Worm (Caenorhabditis elegans): ENCODE results near the gene Y51A2B.4.

The Y51A2B.4 gene

DNA sequence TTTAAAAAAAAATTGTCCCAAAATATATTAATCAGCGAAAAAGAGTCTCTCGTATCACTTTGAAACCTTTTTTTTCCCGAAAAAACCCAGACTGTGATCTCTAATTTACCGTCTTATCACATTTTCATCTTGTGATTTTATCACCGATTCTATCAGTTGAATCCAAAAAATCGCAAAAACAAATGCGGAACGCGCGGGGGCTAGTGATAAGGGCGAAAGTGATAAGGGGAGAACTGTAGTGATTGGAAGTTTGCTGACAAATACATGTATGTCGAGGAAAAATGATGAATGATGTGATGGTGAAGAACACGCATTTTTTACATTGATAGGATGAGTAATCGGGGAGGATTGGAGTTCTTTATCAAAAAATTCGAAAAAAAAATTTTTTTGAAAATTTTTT lies 42.9 kb downstream of the Y51A2B.4 start (continued):
- TF ChIP-seq lin-1 (GFP tag; IDR thresholded peaks at IDR 0.05) (peak; percentile 96), ces-1 (GFP tag; optimal IDR thresholded peaks at IDR 0.05) (no peak), spr-1 (tag; optimal IDR thresholded peaks at IDR 0.05) (peak; percentile 30)

DNA sequence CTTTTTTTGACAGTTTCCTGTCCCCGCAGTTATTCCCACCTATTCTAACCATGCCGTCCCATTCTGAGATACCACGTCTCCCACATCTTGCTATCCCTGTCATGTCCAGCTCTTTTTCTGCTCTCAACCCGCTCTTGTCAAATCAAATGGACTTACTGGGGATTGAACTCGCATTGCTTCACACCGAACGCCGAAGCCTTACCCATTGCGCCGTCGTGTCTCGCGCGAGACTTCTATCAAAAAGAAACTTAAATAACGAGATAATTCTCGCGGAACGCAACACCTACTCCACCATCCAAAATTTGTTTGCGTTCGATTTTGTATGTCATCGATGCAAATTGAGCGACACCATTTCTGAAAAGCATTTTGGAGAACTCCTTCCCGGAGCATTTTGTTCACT lies 44.8 kb downstream of the Y51A2B.4 start:
- TF ChIP-seq F37D6.2 (tag; optimal IDR thresholded peaks at IDR 0.05) (no peak), snpc-1.2 (GFP tag; IDR thresholded peaks at IDR 0.05) (peak; percentile 53; the same call in 1 of the 2 replicates), arid-1 (GFP tag; conservative IDR thresholded peaks at IDR 0.05) (0 out of 2 replicates have a peak, but pooled peaks have one; percentile 12), madf-5 (GFP tag; IDR thresholded peaks at IDR 0.05) (no peak), lin-38 (GFP tag; IDR thresholded peaks at IDR 0.05) (peak; percentile 18; the same call in 1 of the 2 replicates), daf-12 (tag; optimal IDR thresholded peaks at IDR 0.05) (no peak), unc-62 (GFP tag; optimal IDR thresholded peaks at IDR 0.05 in 1 of 2) (no peak), unc-62 (tag; optimal IDR thresholded peaks at IDR 0.05) (no peak), spr-1 (tag; optimal IDR thresholded peaks at IDR 0.05) (no peak), mdl-1 (tag; optimal IDR thresholded peaks at IDR 0.05) (no peak)

DNA sequence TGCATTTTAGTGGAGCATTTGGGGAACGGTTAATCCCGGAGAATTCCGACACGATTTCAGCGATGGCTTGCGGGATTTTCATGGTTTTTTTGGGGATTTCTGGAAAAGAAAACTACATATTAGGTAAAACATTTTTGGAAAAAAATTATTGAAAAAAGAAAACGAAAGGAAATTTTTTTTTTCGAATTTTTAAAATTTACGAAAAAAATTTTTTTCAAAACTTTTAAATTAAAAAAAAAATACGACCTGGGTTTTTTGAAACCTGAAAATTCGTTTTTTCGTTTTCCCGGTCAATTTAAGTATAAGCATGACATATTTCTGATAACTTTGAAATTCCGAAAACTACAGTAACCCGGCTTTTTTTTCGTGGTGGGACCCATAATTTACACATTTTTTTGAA lies 49.1 kb downstream of the Y51A2B.4 start, which contains the start of gene C08E8.10:
Gene C08E8.10 (minus strand): TSS at position 101 of the 400 bp plus-strand sequence.
- TF ChIP-seq snpc-1.2 (GFP tag; IDR thresholded peaks at IDR 0.05) (no peak), mxl-3 (GFP tag; optimal IDR thresholded peaks at IDR 0.05) (no peak), tra-1 (GFP tag; IDR thresholded peaks at IDR 0.05) (no peak), gei-8 (GFP tag; optimal IDR thresholded peaks at IDR 0.05) (no peak), nhr-42 (GFP tag; IDR thresholded peaks at IDR 0.05) (no peak), unc-130 (GFP tag; optimal IDR thresholded peaks at IDR 0.05) (no peak), daf-12 (tag; optimal IDR thresholded peaks at IDR 0.05) (no peak), lin-1 (GFP tag; IDR thresholded peaks at IDR 0.05) (no peak), egl-43 (GFP tag; IDR thresholded peaks at IDR 0.05) (no peak), attf-4 (tag; optimal IDR thresholded peaks at IDR 0.05) (no peak), F49E8.2 (tag; optimal IDR thresholded peaks at IDR 0.05; ENCODE audit: borderline replicate concordance) (no peak)

DNA sequence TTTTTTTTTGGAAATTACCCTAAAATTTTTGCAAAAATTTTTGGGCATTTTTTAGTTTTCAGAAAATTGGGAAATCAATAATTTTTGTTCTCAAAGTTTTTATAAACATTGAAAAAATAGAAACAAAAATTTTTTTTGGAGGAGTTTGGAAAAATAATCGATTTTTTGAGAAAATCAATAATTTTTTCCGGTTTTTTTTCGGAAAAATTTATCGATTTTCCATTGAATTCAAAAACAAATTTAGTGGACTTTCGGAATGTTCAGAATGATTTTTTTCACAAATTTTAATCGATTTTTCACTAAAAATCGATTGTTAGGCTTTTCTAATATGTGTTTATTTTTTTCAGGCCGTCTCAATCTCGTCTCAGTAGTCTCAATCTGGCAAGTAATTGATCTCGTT lies 51.3 kb downstream of the Y51A2B.4 start:
- TF ChIP-seq ceh-28 (tag; optimal IDR thresholded peaks at IDR 0.05) = peak; percentile 69
- TF ChIP-seq madf-9 (GFP tag; conservative IDR thresholded peaks at IDR 0.05) = no peak
